5 fruit fly cellular contexts compared by ENCODE assay signal in the genomic region with DNA sequence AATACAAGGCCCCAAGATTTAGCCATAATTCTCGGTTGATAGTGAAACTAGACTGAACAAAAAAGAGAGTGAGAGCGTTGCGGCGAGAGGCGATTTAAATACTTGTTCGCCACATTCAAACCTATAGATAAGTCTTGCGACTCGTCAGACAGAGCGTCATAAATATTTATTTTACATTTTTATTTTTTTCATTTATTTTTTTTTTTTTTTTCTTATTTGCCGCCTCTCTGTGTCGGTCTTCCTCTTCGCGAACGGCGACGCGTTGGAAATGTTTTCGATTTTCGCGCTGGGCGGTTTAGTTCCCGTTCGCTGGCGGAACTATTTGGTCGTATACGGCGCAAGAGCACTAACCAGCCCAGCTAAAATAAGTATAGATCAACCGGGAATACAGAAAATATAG.
TF ChIP-seq lines count a peak whose summit lies in the region.

No protein-coding gene starts in this region.

- no peak for TF ChIP-seq CTCF in whole organism, embryonic (GFP tag; optimal IDR thresholded peaks at IDR 0.05; lab: Kevin White, UChicago)

TF ChIP-seq in whole organism, adult, 20 proteins besides CTCF, POLR2A, EP300 and RAD21:
- TF ChIP-seq CG1620 (GFP tag; optimal IDR thresholded peaks at IDR 0.05; lab: Kevin White, UChicago) (no peak), CG12768 (GFP tag; optimal IDR thresholded peaks at IDR 0.05; lab: Kevin White, UChicago) (peak; percentile 79), pad (GFP tag; optimal IDR thresholded peaks at IDR 0.05; lab: Kevin White, UChicago) (no peak), Mnt (GFP tag; optimal IDR thresholded peaks at IDR 0.05; lab: Kevin White, UChicago) (peak; percentile 62), Hr96 (GFP tag; optimal IDR thresholded peaks at IDR 0.05; lab: Kevin White, UChicago) (no peak), bab1 (GFP tag; optimal IDR thresholded peaks at IDR 0.05; lab: Kevin White, UChicago) (no peak), CG5204 (GFP tag; optimal IDR thresholded peaks at IDR 0.05; lab: Kevin White, UChicago) (peak; percentile 16), CG7101 (tag; optimal IDR thresholded peaks at IDR 0.05; lab: Kevin White, UChicago) (peak; percentile 26), CG14711 (tag; optimal IDR thresholded peaks at IDR 0.05; lab: Kevin White, UChicago) (no peak), CG11617 (GFP tag; optimal IDR thresholded peaks at IDR 0.05; lab: Kevin White, UChicago) (no peak), kay (GFP tag; lab: Kevin White, UChicago; ENCODE audit: borderline replicate concordance) (peak; percentile 96), tj (GFP tag; optimal IDR thresholded peaks at IDR 0.05; lab: Kevin White, UChicago) (peak; percentile 22), toe (GFP tag; optimal IDR thresholded peaks at IDR 0.05; lab: Kevin White, UChicago) (no peak), ovo (GFP tag; optimal IDR thresholded peaks at IDR 0.05; lab: Kevin White, UChicago) (peak; percentile 24), CG33017 (tag; optimal IDR thresholded peaks at IDR 0.05; lab: Kevin White, UChicago) (peak; percentile 53), cic (GFP tag; optimal IDR thresholded peaks at IDR 0.05; lab: Kevin White, UChicago) (peak; percentile 85)

TF ChIP-seq in whole organism, embryonic, 481 proteins besides CTCF, POLR2A, EP300 and RAD21 (continues in another document):
- no peak for TF ChIP-seq H15 (GFP tag; IDR thresholded peaks at IDR 0.05; lab: Robert Waterston, UW)
- peak; percentile 22; the same call in 1 of the 2 replicates for TF ChIP-seq CG13287 (GFP tag; IDR thresholded peaks at IDR 0.05; lab: Robert Waterston, UW; ENCODE audit: partially characterized antibody)
- peak; percentile 28 for TF ChIP-seq CG15514 (GFP tag; optimal IDR thresholded peaks at IDR 0.05; lab: Kevin White, UChicago)
- TF ChIP-seq Adf1 (GFP tag; IDR thresholded peaks at IDR 0.05; lab: Robert Waterston, UW): 0 out of 2 replicates have a peak, but pooled peaks have one; percentile 19
- peak in 1 of 2 experiments; percentile 31 for TF ChIP-seq Trl (optimal IDR thresholded peaks at IDR 0.05; lab: Kevin White, UChicago)
- no peak for TF ChIP-seq Trl (GFP tag; optimal IDR thresholded peaks at IDR 0.05; lab: Kevin White, UChicago)
- peak; percentile 88 for TF ChIP-seq nom (GFP tag; optimal IDR thresholded peaks at IDR 0.05; lab: Kevin White, UChicago)
- no peak for TF ChIP-seq Gug (GFP tag; IDR thresholded peaks at IDR 0.05; lab: Robert Waterston, UW)
- peak; percentile 51; the same call in 1 of the 2 replicates for TF ChIP-seq Drgx (GFP tag; IDR thresholded peaks at IDR 0.05; lab: Robert Waterston, UW)
- 0 out of 2 replicates have a peak, but pooled peaks have one; percentile 6 for TF ChIP-seq sob (GFP tag; IDR thresholded peaks at IDR 0.05; lab: Robert Waterston, UW)
- TF ChIP-seq CG32532 (GFP tag; IDR thresholded peaks at IDR 0.05; lab: Robert Waterston, UW): 0 out of 2 replicates have a peak, but pooled peaks have one; percentile 18
- no peak for TF ChIP-seq mld (GFP tag; IDR thresholded peaks at IDR 0.05; lab: Robert Waterston, UW; ENCODE audit: partially characterized antibody)
- TF ChIP-seq croc (GFP tag; conservative IDR thresholded peaks at IDR 0.05; lab: Robert Waterston, UW): no peak
- 0 out of 2 replicates have a peak, but pooled peaks have one; percentile 9 for TF ChIP-seq nerfin-2 (GFP tag; IDR thresholded peaks at IDR 0.05; lab: Robert Waterston, UW; ENCODE audit: partially characterized antibody)
- TF ChIP-seq sens (GFP tag; lab: Kevin White, UChicago): peak; percentile 41

TF ChIP-seq in whole organism, prepupa, 60 proteins besides CTCF, POLR2A, EP300 and RAD21 (continues in another document):
- TF ChIP-seq Ets21C (GFP tag; optimal IDR thresholded peaks at IDR 0.05; lab: Kevin White, UChicago) (no peak), CG6854 (GFP tag; optimal IDR thresholded peaks at IDR 0.05; lab: Kevin White, UChicago) (no peak), CG15336 (GFP tag; IDR thresholded peaks at IDR 0.05; lab: Robert Waterston, UW) (peak; percentile 36; the same call in 1 of the 2 replicates), CG6792 (GFP tag; optimal IDR thresholded peaks at IDR 0.05; lab: Kevin White, UChicago) (no peak), Eip93F (GFP tag; optimal IDR thresholded peaks at IDR 0.05; lab: Kevin White, UChicago) (peak; percentile 1), Sox102F (GFP tag; optimal IDR thresholded peaks at IDR 0.05; lab: Kevin White, UChicago) (no peak), Hr4 (GFP tag; optimal IDR thresholded peaks at IDR 0.05; lab: Kevin White, UChicago) (no peak), Gug (GFP tag; IDR thresholded peaks at IDR 0.05; lab: Robert Waterston, UW) (no peak), Hr38 (GFP tag; optimal IDR thresholded peaks at IDR 0.05; lab: Kevin White, UChicago) (no peak), OdsH (GFP tag; optimal IDR thresholded peaks at IDR 0.05; lab: Kevin White, UChicago) (no peak), esn (GFP tag; optimal IDR thresholded peaks at IDR 0.05; lab: Kevin White, UChicago) (no peak), CG31627 (GFP tag; optimal IDR thresholded peaks at IDR 0.05; lab: Kevin White, UChicago) (no peak), CG8319 (GFP tag; optimal IDR thresholded peaks at IDR 0.05; lab: Kevin White, UChicago) (no peak), CG8632 (GFP tag; optimal IDR thresholded peaks at IDR 0.05; lab: Kevin White, UChicago) (no peak), CG11762 (GFP tag; optimal IDR thresholded peaks at IDR 0.05; lab: Kevin White, UChicago; ENCODE audit: insufficient read depth) (no peak), Hr39 (GFP tag; optimal IDR thresholded peaks at IDR 0.05; lab: Kevin White, UChicago) (no peak), CG6276 (GFP tag; optimal IDR thresholded peaks at IDR 0.05; lab: Kevin White, UChicago) (peak; percentile 49), svp (GFP tag; lab: Kevin White, UChicago) (peak; percentile 74), Sox15 (GFP tag; optimal IDR thresholded peaks at IDR 0.05; lab: Kevin White, UChicago) (no peak)

TF ChIP-seq in whole organism, pupa, 21 proteins besides CTCF, POLR2A, EP300 and RAD21 (continues in another document):
- TF ChIP-seq CG32121 (GFP tag; IDR thresholded peaks at IDR 0.05; lab: Robert Waterston, UW) (peak; percentile 28; the same call in 1 of the 2 replicates), CG14655 (GFP tag; optimal IDR thresholded peaks at IDR 0.05; lab: Kevin White, UChicago) (peak; percentile 23), CG17806 (tag; optimal IDR thresholded peaks at IDR 0.05; lab: Kevin White, UChicago) (no peak), CG8159 (tag; optimal IDR thresholded peaks at IDR 0.05; lab: Kevin White, UChicago) (peak; percentile 49), CG8301 (tag; optimal IDR thresholded peaks at IDR 0.05; lab: Kevin White, UChicago) (no peak), CG34367 (tag; optimal IDR thresholded peaks at IDR 0.05; lab: Kevin White, UChicago) (no peak), CG9948 (tag; optimal IDR thresholded peaks at IDR 0.05; lab: Kevin White, UChicago) (peak; percentile 7), CG10348 (GFP tag; IDR thresholded peaks at IDR 0.05; lab: Robert Waterston, UW) (no peak), CG13204 (GFP tag; optimal IDR thresholded peaks at IDR 0.05; lab: Kevin White, UChicago) (peak; percentile 62), Pif1A (GFP tag; optimal IDR thresholded peaks at IDR 0.05; lab: Kevin White, UChicago) (peak; percentile 57), rn (GFP tag; IDR thresholded peaks at IDR 0.05; lab: Robert Waterston, UW) (no peak), CG15710 (tag; optimal IDR thresholded peaks at IDR 0.05; lab: Kevin White, UChicago) (peak; percentile 52), gl (tag; optimal IDR thresholded peaks at IDR 0.05; lab: Kevin White, UChicago) (peak; percentile 62), EcR (GFP tag; optimal IDR thresholded peaks at IDR 0.05; lab: Kevin White, UChicago) (no peak), Snoo (tag; optimal IDR thresholded peaks at IDR 0.05; lab: Kevin White, UChicago) (no peak), fd96Ca (GFP tag; IDR thresholded peaks at IDR 0.05; lab: Robert Waterston, UW) (0 out of 3 replicates have a peak, but pooled peaks have one; percentile 25), D1 (tag; optimal IDR thresholded peaks at IDR 0.05; lab: Kevin White, UChicago) (no peak), Ets98B (GFP tag; IDR thresholded peaks at IDR 0.05; lab: Robert Waterston, UW) (peak; percentile 71; the same call in 1 of the 2 replicates), Pif1B (GFP tag; optimal IDR thresholded peaks at IDR 0.05; lab: Kevin White, UChicago) (peak; percentile 44), CG12605 (GFP tag; IDR thresholded peaks at IDR 0.05; lab: Robert Waterston, UW) (peak; percentile 85)

TF ChIP-seq in whole organism, wandering third instar larva, 38 proteins besides CTCF, POLR2A, EP300 and RAD21:
- TF ChIP-seq sage (GFP tag; optimal IDR thresholded peaks at IDR 0.05; lab: Kevin White, UChicago) (peak; percentile 15), fru (GFP tag; optimal IDR thresholded peaks at IDR 0.05; lab: Kevin White, UChicago) (no peak), brk (GFP tag; optimal IDR thresholded peaks at IDR 0.05; lab: Kevin White, UChicago) (peak; percentile 9)
